Fruit fly (Drosophila melanogaster): ENCODE results near the gene CG46307.

DNA sequence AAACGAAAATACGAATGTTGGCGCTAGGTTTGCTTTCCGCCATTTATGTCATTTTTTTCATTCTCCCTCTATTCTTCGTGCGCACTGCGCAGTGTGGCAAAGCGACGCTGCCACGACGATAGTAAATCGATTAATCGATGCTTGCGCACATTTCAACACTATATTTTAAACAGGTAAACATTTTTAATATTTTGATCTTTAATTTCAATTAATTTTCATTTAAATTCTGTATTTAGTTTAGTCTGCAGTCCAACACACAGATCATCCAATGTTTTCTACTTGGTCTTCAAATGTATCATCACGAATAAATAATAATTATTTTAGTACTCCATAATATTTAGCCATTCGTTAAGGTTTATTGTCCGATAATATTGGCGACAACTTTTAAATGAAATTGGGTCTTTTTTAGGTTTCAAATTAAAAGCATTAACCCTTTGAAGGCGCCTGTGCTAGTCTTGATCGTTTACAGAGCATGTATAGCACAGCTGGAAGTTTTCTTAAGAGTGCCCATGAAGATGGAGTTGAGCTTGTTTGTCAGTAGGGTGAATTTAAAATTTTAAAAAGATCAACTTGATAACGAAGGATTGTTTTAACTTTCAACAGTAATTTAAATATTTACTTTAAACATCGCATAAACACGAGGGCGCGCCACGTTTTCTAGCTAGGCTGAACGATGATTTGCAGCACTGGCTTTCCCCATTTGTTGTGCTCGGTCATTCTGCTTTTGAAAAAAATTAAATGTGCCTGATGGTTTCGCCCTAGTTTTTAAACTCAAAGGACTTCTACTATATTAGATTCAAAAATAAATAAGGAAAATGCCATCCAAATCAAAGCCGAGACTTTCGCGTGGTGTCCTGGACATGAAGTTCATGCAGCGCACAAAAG, 52.0 kb downstream of the CG46307 start, which contains the start of the genes Mpp6 and E2f2:
- TF ChIP-seq Vsx2 (GFP tag; optimal IDR thresholded peaks at IDR 0.05; ENCODE audit: partially characterized antibody): no peak
- TF ChIP-seq pan (optimal IDR thresholded peaks at IDR 0.05): no peak
- peak; percentile 32 for TF ChIP-seq OdsH (GFP tag; optimal IDR thresholded peaks at IDR 0.05)
- TF ChIP-seq Mio (GFP tag; optimal IDR thresholded peaks at IDR 0.05): no peak
- no peak for TF ChIP-seq GATAd (GFP tag; optimal IDR thresholded peaks at IDR 0.05)
- TF ChIP-seq ey (GFP tag; optimal IDR thresholded peaks at IDR 0.05): peak; percentile 19
- no peak for TF ChIP-seq Hr78 (GFP tag; optimal IDR thresholded peaks at IDR 0.05)
- TF ChIP-seq brk (GFP tag; optimal IDR thresholded peaks at IDR 0.05): no peak
- TF ChIP-seq dl (GFP tag; optimal IDR thresholded peaks at IDR 0.05; ENCODE audit: insufficient read depth in 1 of 2, partially characterized antibody in 2 of 2): no peak
- no peak for TF ChIP-seq CrebA (GFP tag; optimal IDR thresholded peaks at IDR 0.05; ENCODE audit: borderline replicate concordance)
- TF ChIP-seq lola (GFP tag; optimal IDR thresholded peaks at IDR 0.05): no peak
- peak; percentile 76 for TF ChIP-seq Myc (optimal IDR thresholded peaks at IDR 0.05)
